Fruit fly (Drosophila melanogaster) whole organism, prepupa: ENCODE data around the gene CG11723.

ENCODE experiments used
- CG8319 ChIP-seq: fragments of 200-800 bp; sonication (Bioruptor generic); optimal IDR thresholded peaks from 3 replicates; lab custom pipeline; 2016; ENCODE audit warnings: missing biosample characterization, missing genetic modification characterization
- Eip93F ChIP-seq: fragments of 200-800 bp; sonication (Bioruptor generic); optimal IDR thresholded peaks from 2 replicates; lab custom pipeline; 2016; ENCODE audit warnings: missing biosample characterization, mild to moderate bottlenecking, missing genetic modification characterization
- Met ChIP-seq: fragments of 200-800 bp; sonication (Bioruptor generic); optimal IDR thresholded peaks from 3 replicates; lab custom pipeline; 2016; ENCODE audit warnings: missing biosample characterization, missing genetic modification characterization

DNA sequence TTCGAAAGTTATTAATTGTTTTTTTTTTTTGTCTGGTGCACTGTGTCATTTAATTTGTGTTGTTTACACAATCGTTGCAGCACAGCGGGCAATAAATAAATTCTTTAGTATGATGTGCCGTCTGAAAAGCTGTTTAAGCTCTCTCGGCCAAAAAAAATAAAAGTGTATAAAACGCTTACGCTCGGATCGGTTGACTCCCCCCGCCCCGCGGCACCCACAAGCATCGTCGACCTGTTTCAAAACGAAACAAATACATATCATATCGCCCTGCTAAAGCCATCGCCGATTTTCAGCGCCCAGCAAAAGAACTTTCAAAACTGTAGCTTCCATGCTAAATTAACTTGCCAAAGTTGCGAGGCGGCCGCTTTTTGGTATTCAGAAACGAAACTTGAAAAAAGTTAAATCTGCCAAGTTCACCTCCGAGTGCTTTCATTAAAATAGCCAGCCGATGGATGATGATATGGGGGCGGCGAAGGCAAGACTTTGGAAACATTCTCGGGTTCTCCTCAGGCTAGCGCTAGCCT is 47.3 kb upstream of the CG11723 start:
- TF ChIP-seq CG8319 (GFP tag; lab: Kevin White, UChicago) (no peak), Met (GFP tag; lab: Kevin White, UChicago) (no peak), Eip93F (no peak)
